Worm (Caenorhabditis elegans): ENCODE results near the gene comt-3.
"Not testable (repeated sequence)": the region's sequence is repeated elsewhere in the genome, so short reads cannot be mapped to it uniquely, and the experiment has no call there.

DNA sequence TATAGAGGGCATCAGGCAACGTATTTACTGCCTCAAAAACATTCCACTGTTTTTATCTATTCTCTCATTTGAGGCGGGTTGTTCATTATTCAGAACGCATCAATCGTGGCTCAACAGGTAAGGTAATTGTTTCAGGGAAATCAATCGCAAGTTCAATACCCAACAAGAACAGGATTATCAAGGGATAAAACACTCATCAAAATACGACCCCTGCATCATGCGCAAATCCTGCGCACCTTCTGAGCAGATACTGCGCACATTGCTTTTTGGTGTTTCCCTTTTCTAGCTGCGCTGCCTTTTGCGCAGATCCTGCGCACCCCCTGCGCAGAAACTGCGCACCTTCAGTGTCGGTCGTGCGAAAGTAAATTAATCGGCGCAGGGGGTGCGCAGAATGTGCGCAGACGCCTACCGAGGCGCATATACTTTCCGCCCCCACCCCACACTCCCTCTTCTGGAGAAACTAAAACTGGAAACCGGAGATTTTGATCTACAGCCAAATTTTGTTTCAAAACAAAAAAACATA is 28.5 kb downstream of the comt-3 start, which contains the start of gene F36F12.3:
- not testable (repeated sequence) for TF ChIP-seq F16B12.6 (tag; optimal IDR thresholded peaks at IDR 0.05); unc-62 (GFP tag; optimal IDR thresholded peaks at IDR 0.05); skn-1 (tag; optimal IDR thresholded peaks at IDR 0.05); ceh-82 (tag; optimal IDR thresholded peaks at IDR 0.05); nhr-85 (tag); snu-23 (GFP tag; optimal IDR thresholded peaks at IDR 0.05)

Data from whole organism, L1 larva.